Fruit fly (Drosophila melanogaster) whole organism, embryonic: ENCODE data around the gene CG31741.

Source experiments
- Aef1 ChIP-seq: fragments of 200-800 bp; sonication (Bioruptor generic); IDR thresholded peaks from 3 replicates; pipeline ENCODE4 v1.3.6; 2022; ENCODE audit warnings: missing biosample characterization, missing genetic modification characterization
- Atf6 ChIP-seq: fragments of 200-800 bp; sonication (Bioruptor generic); IDR thresholded peaks from 2 replicates; pipeline ENCODE4 v1.3.6; 2022; ENCODE audit warnings: missing biosample characterization, missing genetic modification characterization
- C15 ChIP-seq: fragments of 200-800 bp; sonication (Bioruptor generic); IDR thresholded peaks from 3 replicates; pipeline ENCODE4 v1.3.6; 2022; ENCODE audit warnings: missing biosample characterization, missing genetic modification characterization
- CG11456 ChIP-seq: fragments of 200-800 bp; sonication (Bioruptor generic); IDR thresholded peaks from 3 replicates; pipeline ENCODE4 v1.3.6; 2022; ENCODE audit warnings: missing biosample characterization, missing genetic modification characterization
- CG11560 ChIP-seq: fragments of 200-800 bp; sonication (Bioruptor generic); IDR thresholded peaks from 3 replicates; pipeline ENCODE4 v1.3.6; 2022; ENCODE audit warnings: missing biosample characterization, missing genetic modification characterization
- CG13775 ChIP-seq: fragments of 200-800 bp; sonication (Bioruptor generic); optimal IDR thresholded peaks from 3 replicates; lab custom pipeline; 2017; ENCODE audit warnings: missing biosample characterization, mild to moderate bottlenecking, missing genetic modification characterization
- CG14860 ChIP-seq: fragments of 200-800 bp; sonication (Bioruptor generic); IDR thresholded peaks from 3 replicates; pipeline ENCODE4 v1.3.6; 2022; ENCODE audit warnings: missing biosample characterization, missing genetic modification characterization; ENCODE audit not compliant: partially characterized antibody
- CG42726 ChIP-seq: fragments of 200-800 bp; sonication (Bioruptor generic); IDR thresholded peaks from 2 replicates; pipeline ENCODE4 v1.3.6; 2022; ENCODE audit warnings: missing biosample characterization, missing genetic modification characterization; ENCODE audit not compliant: partially characterized antibody
- CG4617 ChIP-seq: fragments of 200-800 bp; sonication (Bioruptor generic); optimal IDR thresholded peaks from 3 replicates; lab custom pipeline; 2016; ENCODE audit warnings: missing biosample characterization, missing genetic modification characterization, borderline replicate concordance
- CG6175 ChIP-seq: fragments of 200-800 bp; sonication (Bioruptor generic); IDR thresholded peaks from 3 replicates; pipeline ENCODE4 v1.3.6; 2022; ENCODE audit warnings: missing biosample characterization, missing genetic modification characterization
- CG7963 ChIP-seq: fragments of 200-800 bp; sonication (Bioruptor generic); IDR thresholded peaks from 3 replicates; pipeline ENCODE4 v1.3.6; 2022; ENCODE audit warnings: missing biosample characterization, missing genetic modification characterization; ENCODE audit not compliant: partially characterized antibody
- CHES-1-like ChIP-seq: fragments of 200-800 bp; sonication (Bioruptor generic); optimal IDR thresholded peaks from 2 replicates; lab custom pipeline; 2016; ENCODE audit warnings: missing biosample characterization, missing genetic modification characterization
- CrebB ChIP-seq: fragments of 200-800 bp; sonication (Bioruptor generic); optimal IDR thresholded peaks from 3 replicates; lab custom pipeline; 2018; ENCODE audit warnings: missing biosample characterization, mild to moderate bottlenecking, missing genetic modification characterization
- D ChIP-seq, 2 experiments: fragments of 200-800 bp in 1 of 2; fragments of >200 bp in 1 of 2; sonication (Bioruptor generic) in 1 of 2; optimal IDR thresholded peaks; 2 replicates in 1 of 2; 3 replicates in 1 of 2; lab custom pipeline; 2017; ENCODE audit warnings: mild to moderate bottlenecking in 1 of 2, missing biosample characterization in 1 of 2, missing genetic modification characterization in 1 of 2, missing genetic modification reagents in 1 of 2
- D19A ChIP-seq: fragments of 200-800 bp; optimal IDR thresholded peaks from 3 replicates; lab custom pipeline; 2019; ENCODE audit warnings: missing biosample characterization, mild to moderate bottlenecking, missing genetic modification characterization, moderate library complexity
- Doc3 ChIP-seq: fragments of 200-800 bp; sonication (Bioruptor generic); IDR thresholded peaks from 3 replicates; pipeline ENCODE4 v1.3.6; 2022; ENCODE audit warnings: missing biosample characterization, missing genetic modification characterization; ENCODE audit not compliant: partially characterized antibody
- Drgx ChIP-seq: fragments of 200-800 bp; sonication (Bioruptor generic); IDR thresholded peaks from 2 replicates; pipeline ENCODE4 v1.3.6; 2022; ENCODE audit warnings: missing biosample characterization, missing genetic modification characterization
- Ets65A ChIP-seq: fragments of 200-800 bp; sonication (Bioruptor generic); peaks from one replicate; lab custom pipeline; 2016; ENCODE audit warnings: missing biosample characterization, missing genetic modification characterization
- H15 ChIP-seq: fragments of 200-800 bp; sonication (Bioruptor generic); IDR thresholded peaks from 3 replicates; pipeline ENCODE4 v1.3.6; 2022; ENCODE audit warnings: missing biosample characterization, missing genetic modification characterization
- HmgZ ChIP-seq: fragments of 200-800 bp; sonication (Bioruptor generic); optimal IDR thresholded peaks from 2 replicates; lab custom pipeline; 2018; ENCODE audit warnings: missing biosample characterization, mild to moderate bottlenecking, missing genetic modification characterization
- MBD-R2 ChIP-seq: fragments of 200-800 bp; sonication (Bioruptor generic); IDR thresholded peaks from 2 replicates; pipeline ENCODE4 v1.3.6; 2022; ENCODE audit warnings: missing biosample characterization, missing genetic modification characterization
- Oli ChIP-seq: fragments of 200-800 bp; sonication (Bioruptor generic); optimal IDR thresholded peaks from 2 replicates; lab custom pipeline; 2018; ENCODE audit warnings: missing biosample characterization, mild to moderate bottlenecking, missing genetic modification characterization, moderate library complexity
- PHDP ChIP-seq: fragments of 200-800 bp; sonication (Bioruptor generic); optimal IDR thresholded peaks from 3 replicates; lab custom pipeline; 2018; ENCODE audit warnings: missing biosample characterization, mild to moderate bottlenecking, missing genetic modification characterization, moderate library complexity
- Sox102F ChIP-seq: fragments of 200-800 bp; sonication (Bioruptor generic); optimal IDR thresholded peaks from 2 replicates; lab custom pipeline; 2018; ENCODE audit warnings: missing biosample characterization, mild to moderate bottlenecking, missing genetic modification characterization, moderate library complexity
- Sry-δ ChIP-seq: fragments of 200-800 bp; sonication (Bioruptor generic); optimal IDR thresholded peaks from 2 replicates; lab custom pipeline; 2016; ENCODE audit warnings: missing biosample characterization, missing genetic modification characterization
- Stat92E ChIP-seq, 3 experiments: fragments of >200 bp in 2 of 3; fragments of 200-800 bp in 1 of 3; sonication (Bioruptor generic) in 1 of 3; optimal IDR thresholded peaks; 2 replicates each; lab custom pipeline; 2017 to 2019; ENCODE audit warnings: missing biosample characterization in 3 of 3, missing genetic modification characterization in 3 of 3, mild to moderate bottlenecking in 1 of 3, moderate library complexity in 1 of 3
- TFAM ChIP-seq: fragments of 200-800 bp; sonication (Bioruptor generic); optimal IDR thresholded peaks from 2 replicates; lab custom pipeline; 2017; ENCODE audit warnings: missing biosample characterization, missing genetic modification characterization, inconsistent platforms
- al ChIP-seq: fragments of 200-800 bp; sonication (Bioruptor generic); IDR thresholded peaks from 2 replicates; pipeline ENCODE4 v1.3.6; 2022; ENCODE audit warnings: missing biosample characterization, missing genetic modification characterization
- aop ChIP-seq: fragments of 200-800 bp; sonication (Bioruptor generic); IDR thresholded peaks from 2 replicates; pipeline ENCODE4 v1.3.6; 2022; ENCODE audit warnings: missing biosample characterization, missing genetic modification characterization
- ara ChIP-seq: fragments of 200-800 bp; sonication (Bioruptor generic); IDR thresholded peaks from 2 replicates; pipeline ENCODE4 v1.3.6; 2022; ENCODE audit warnings: missing biosample characterization, missing genetic modification characterization
- bsh ChIP-seq, 2 experiments: fragments of 200-800 bp; sonication (Bioruptor generic); optimal IDR thresholded peaks; 2 replicates each; lab custom pipeline; 2017 to 2018; ENCODE audit warnings: mild to moderate bottlenecking in 2 of 2, missing biosample characterization in 2 of 2, missing genetic modification characterization in 2 of 2, moderate library complexity in 1 of 2
- cwo ChIP-seq: fragments of 200-800 bp; sonication (Bioruptor generic); optimal IDR thresholded peaks from 3 replicates; lab custom pipeline; 2017; ENCODE audit warnings: missing biosample characterization, missing genetic modification characterization, mild to moderate bottlenecking, moderate library complexity, missing genetic modification reagents
- danr ChIP-seq: fragments of 200-800 bp; sonication (Bioruptor generic); IDR thresholded peaks from 2 replicates; pipeline ENCODE4 v1.3.6; 2022; ENCODE audit warnings: missing biosample characterization, missing genetic modification characterization
- ewg ChIP-seq: fragments of 200-800 bp; sonication (Bioruptor generic); optimal IDR thresholded peaks from 3 replicates; lab custom pipeline; 2017; ENCODE audit warnings: mild to moderate bottlenecking, missing biosample characterization, missing genetic modification reagents, missing genetic modification characterization
- exex ChIP-seq: fragments of 200-800 bp; sonication (Bioruptor generic); optimal IDR thresholded peaks from 4 replicates; lab custom pipeline; 2018; ENCODE audit warnings: missing biosample characterization, mild to moderate bottlenecking, missing genetic modification characterization, moderate library complexity
- grn ChIP-seq: fragments of 200-800 bp; sonication (Bioruptor generic); optimal IDR thresholded peaks from 3 replicates; lab custom pipeline; 2017; ENCODE audit warnings: missing biosample characterization, missing genetic modification characterization
- h ChIP-seq: fragments of >200 bp; optimal IDR thresholded peaks from 2 replicates; lab custom pipeline; 2017
- jing ChIP-seq: fragments of 200-800 bp; sonication (Bioruptor generic); optimal IDR thresholded peaks from 2 replicates; lab custom pipeline; 2018; ENCODE audit warnings: missing biosample characterization, mild to moderate bottlenecking, missing genetic modification characterization
- ken ChIP-seq: fragments of 200-800 bp; sonication (Bioruptor generic); IDR thresholded peaks from 3 replicates; pipeline ENCODE4 v1.3.6; 2022; ENCODE audit warnings: missing biosample characterization, missing genetic modification characterization
- luna ChIP-seq: fragments of 200-800 bp; sonication (Bioruptor generic); optimal IDR thresholded peaks from 2 replicates; lab custom pipeline; 2016; ENCODE audit warnings: missing biosample characterization, missing genetic modification characterization
- nom ChIP-seq: fragments of 200-800 bp; sonication (Bioruptor generic); optimal IDR thresholded peaks from 2 replicates; lab custom pipeline; 2017; ENCODE audit warnings: missing biosample characterization, missing genetic modification characterization, mild to moderate bottlenecking, moderate library complexity, missing genetic modification reagents
- oc ChIP-seq: fragments of 200-800 bp; sonication (Bioruptor generic); optimal IDR thresholded peaks from 2 replicates; lab custom pipeline; 2018; ENCODE audit warnings: missing biosample characterization, mild to moderate bottlenecking, missing genetic modification characterization, moderate library complexity
- run ChIP-seq: fragments of 200-800 bp; sonication (Bioruptor generic); optimal IDR thresholded peaks from 3 replicates; lab custom pipeline; 2018; ENCODE audit warnings: missing biosample characterization, mild to moderate bottlenecking, missing genetic modification characterization
- sisA ChIP-seq: fragments of 200-800 bp; sonication (Bioruptor generic); IDR thresholded peaks from 2 replicates; pipeline ENCODE4 v1.3.6; 2022; ENCODE audit warnings: missing biosample characterization, missing genetic modification characterization
- slou ChIP-seq: fragments of 200-800 bp; sonication (Bioruptor generic); optimal IDR thresholded peaks from 3 replicates; lab custom pipeline; 2016; ENCODE audit warnings: missing biosample characterization, missing genetic modification characterization
- sqz ChIP-seq: fragments of 200-800 bp; sonication (Bioruptor generic); optimal IDR thresholded peaks from 3 replicates; lab custom pipeline; 2018; ENCODE audit warnings: missing biosample characterization, mild to moderate bottlenecking, missing genetic modification characterization
- stwl ChIP-seq: fragments of 200-800 bp; sonication (Bioruptor generic); optimal IDR thresholded peaks from 3 replicates; lab custom pipeline; 2018; ENCODE audit warnings: missing biosample characterization, mild to moderate bottlenecking, missing genetic modification characterization, moderate library complexity
- zen ChIP-seq: fragments of 200-800 bp; sonication (Bioruptor generic); optimal IDR thresholded peaks from 3 replicates; lab custom pipeline; 2018; ENCODE audit warnings: missing biosample characterization, mild to moderate bottlenecking, missing genetic modification characterization, moderate library complexity

The CG31741 gene

DNA sequence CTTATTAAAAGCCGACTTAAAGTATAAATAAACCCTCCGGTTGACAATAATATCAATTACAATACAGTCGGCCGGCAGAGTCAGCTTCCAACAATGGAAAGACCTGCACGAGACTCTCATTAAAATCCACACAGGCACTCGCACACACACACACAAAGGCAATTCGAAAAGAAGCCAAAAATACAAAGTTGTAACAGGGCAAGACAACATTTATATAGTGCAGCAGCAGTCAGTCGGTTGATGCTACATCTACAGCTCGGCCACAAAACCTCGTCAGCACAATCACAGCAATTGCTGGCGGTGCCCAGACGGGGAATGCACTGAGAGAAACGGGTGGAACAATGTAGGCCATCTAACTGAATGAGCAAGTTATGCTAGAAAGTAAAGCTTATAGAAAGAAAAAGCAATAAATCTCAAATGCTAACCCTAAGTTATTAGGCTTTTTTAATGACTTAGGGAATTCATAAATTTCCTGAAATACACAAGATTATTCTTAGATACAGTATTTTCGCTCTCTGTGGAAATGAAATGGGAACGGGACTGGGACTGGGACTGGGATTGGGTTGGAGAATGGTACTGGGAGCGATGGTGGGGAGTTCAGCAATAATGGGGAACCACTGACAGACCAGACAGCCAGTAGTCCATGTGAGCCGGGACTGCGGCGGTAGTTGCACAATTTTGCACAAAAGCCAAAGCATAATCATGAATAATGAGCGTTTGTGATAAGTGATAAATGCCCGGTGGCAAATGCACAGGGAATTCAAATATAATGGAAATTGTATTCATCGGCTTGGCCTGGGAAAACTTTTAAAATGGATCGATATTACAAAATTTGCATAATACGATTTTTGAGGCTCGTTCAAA lies 37.5 kb downstream of the CG31741 start (continued):
- TF ChIP-seq Aef1 (no peak), zen (tag; lab: Kevin White, UChicago) (no peak), CG13775 (GFP tag; lab: Kevin White, UChicago) (no peak), stwl (tag; lab: Kevin White, UChicago) (no peak), ken (GFP tag; lab: Robert Waterston, UW) (no peak), Sry-δ (peak; percentile 15), CG42726 (GFP tag; lab: Robert Waterston, UW) (no peak), Oli (peak; percentile 45), exex (tag; lab: Kevin White, UChicago) (no peak), luna (GFP tag; lab: Kevin White, UChicago) (no peak), D19A (tag; lab: Kevin White, UChicago) (no peak), oc (no peak), cwo (GFP tag; lab: Kevin White, UChicago) (peak; percentile 56), HmgZ (tag; lab: Kevin White, UChicago) (no peak), CG11560 (tag; lab: Robert Waterston, UW) (0 out of 3 replicates have a peak, but pooled peaks have one; percentile 15), CrebB (tag; lab: Kevin White, UChicago) (no peak), C15 (no peak), jing (GFP tag; lab: Kevin White, UChicago) (peak; percentile 25), PHDP (tag; lab: Kevin White, UChicago) (peak; percentile 40), aop (no peak), CG14860 (GFP tag; lab: Robert Waterston, UW) (no peak), CG4617 (GFP tag; lab: Kevin White, UChicago) (no peak), MBD-R2 (GFP tag; lab: Robert Waterston, UW) (no peak), al (no peak), CG7963 (GFP tag; lab: Robert Waterston, UW) (no peak)

- TF ChIP-seq nom (GFP tag; lab: Kevin White, UChicago), result peak; percentile 4
- TF ChIP-seq ara (GFP tag; lab: Robert Waterston, UW), result no peak
- peak in 1 of 2 experiments; percentile 71 for TF ChIP-seq bsh (GFP tag; optimal IDR thresholded peaks at IDR 0.05; lab: Kevin White, UChicago)
- TF ChIP-seq Atf6 (GFP tag; lab: Robert Waterston, UW), result no peak
- peak; percentile 40 for TF ChIP-seq Drgx
- TF ChIP-seq H15 (GFP tag; lab: Robert Waterston, UW), result no peak
- no peak for TF ChIP-seq Stat92E (GFP tag; optimal IDR thresholded peaks at IDR 0.05; lab: Kevin White, UChicago)
Measured at dm6 chr2L:18122231-18122551, 38.1 kb downstream of the CG31741 start.

- TF ChIP-seq sqz (GFP tag; lab: Kevin White, UChicago), result no peak
- no peak for TF ChIP-seq CHES-1-like
- no peak for TF ChIP-seq Sox102F (GFP tag; lab: Kevin White, UChicago)
- no peak for TF ChIP-seq run (tag; lab: Kevin White, UChicago)
- TF ChIP-seq TFAM, result no peak
- TF ChIP-seq CG6175 (GFP tag; lab: Robert Waterston, UW), result no peak
- no peak for TF ChIP-seq CG11456 (GFP tag; lab: Robert Waterston, UW)
- no peak for TF ChIP-seq H15 (GFP tag; lab: Robert Waterston, UW)
- TF ChIP-seq h (lab: Kevin White, UChicago), result no peak
- no peak for TF ChIP-seq slou (GFP tag; lab: Kevin White, UChicago)
- no peak for TF ChIP-seq grn
- no peak for TF ChIP-seq Doc3
- no peak for TF ChIP-seq sisA (GFP tag; lab: Robert Waterston, UW)
- TF ChIP-seq danr (GFP tag; lab: Robert Waterston, UW), result no peak
- no peak for TF ChIP-seq D (optimal IDR thresholded peaks at IDR 0.05; lab: Kevin White, UChicago)
- TF ChIP-seq D (GFP tag; optimal IDR thresholded peaks at IDR 0.05; lab: Kevin White, UChicago), result no peak
- no peak for TF ChIP-seq ewg (GFP tag; lab: Kevin White, UChicago)
- TF ChIP-seq Ets65A, result no peak
- TF ChIP-seq, all 482 proteins: peak for 0
Measured at dm6 chr2L:18122920-18123319, 38.9 kb downstream of the CG31741 start.
